Worm (Caenorhabditis elegans) whole organism, L4 larva: ENCODE measurements around the gene T24D3.2.

Source experiments
- T26A8.4 ChIP-seq: fragments of 200-800 bp; sonication (Bioruptor generic); IDR thresholded peaks from 2 replicates; pipeline ENCODE4 v1.3.6; 2022; ENCODE audit warnings: missing genetic modification characterization, missing compliant biosample characterization
- aly-2 ChIP-seq: sonication (generic microtip); optimal IDR thresholded peaks from 2 replicates; lab custom pipeline; 2018; ENCODE audit warnings: missing biosample characterization, missing genetic modification characterization
- ama-1 ChIP-seq: fragments of 150-350 bp; optimal IDR thresholded peaks from 2 replicates; lab custom pipeline; 2014; ENCODE audit warnings: inconsistent platforms, mixed read lengths
- ceh-28 ChIP-seq: fragments of 150-350 bp; optimal IDR thresholded peaks from 2 replicates; lab custom pipeline; 2014; ENCODE audit warnings: missing biosample characterization, missing genetic modification reagents, missing genetic modification characterization
- ceh-82 ChIP-seq: sonication (generic microtip); optimal IDR thresholded peaks from 2 replicates; lab custom pipeline; 2017; ENCODE audit warnings: missing biosample characterization, missing genetic modification characterization
- madf-9 ChIP-seq: fragments of 200-800 bp; sonication (Bioruptor generic); conservative IDR thresholded peaks from 2 replicates; pipeline ENCODE4 v1.3.6; 2022; ENCODE audit warnings: missing genetic modification reagents, missing genetic modification characterization, missing compliant biosample characterization
- mep-1 ChIP-seq: fragments of 150-350 bp; sonication (generic microtip); optimal IDR thresholded peaks from 3 replicates; lab custom pipeline; 2014; ENCODE audit warnings: missing biosample characterization, missing genetic modification characterization
- nhr-77 ChIP-seq: fragments of 150-350 bp; optimal IDR thresholded peaks from 2 replicates; lab custom pipeline; 2014; ENCODE audit warnings: missing biosample characterization, missing genetic modification characterization
- unc-39 ChIP-seq: sonication (generic microtip); optimal IDR thresholded peaks from 2 replicates; lab custom pipeline; 2017; ENCODE audit warnings: missing biosample characterization, missing genetic modification characterization
- unc-62 ChIP-seq, 3 experiments: fragments of 150-350 bp in 1 of 3; sonication (generic microtip); optimal IDR thresholded peaks in 2 of 3; peaks in 1 of 3; 1 replicate in 1 of 3; 2 replicates in 2 of 3; lab custom pipeline; 2014 to 2017; ENCODE audit warnings: missing biosample characterization in 3 of 3, missing genetic modification characterization in 3 of 3, missing genetic modification reagents in 3 of 3, missing genotype in 1 of 3
- zag-1 ChIP-seq: fragments of 150-350 bp; optimal IDR thresholded peaks from 2 replicates; lab custom pipeline; 2014; ENCODE audit warnings: missing biosample characterization, missing genetic modification characterization

DNA sequence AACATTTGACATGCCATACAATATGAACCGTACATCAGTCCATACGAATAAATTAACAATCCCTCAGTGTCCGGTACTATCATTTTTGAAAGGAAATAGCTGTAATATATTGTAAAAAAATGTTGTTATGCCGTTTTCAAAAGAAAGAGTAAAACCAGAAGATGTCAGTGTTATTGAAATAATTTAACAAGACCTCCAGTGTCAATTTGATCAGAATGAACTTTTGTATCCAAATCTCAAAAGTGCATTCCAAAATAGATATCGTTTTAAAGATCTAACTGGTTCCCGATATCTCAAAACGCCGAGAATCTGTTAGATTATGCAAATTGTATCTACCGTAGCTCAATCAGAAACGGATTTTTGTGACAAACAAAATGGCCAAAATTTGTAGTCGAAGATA is 36.0 kb downstream of the T24D3.2 start, which contains the start of gene odr-7:
- TF ChIP-seq unc-62 (GFP tag; optimal IDR thresholded peaks at IDR 0.05 in 1 of 2; lab: Kevin White, UChicago) = no peak
- no peak for TF ChIP-seq unc-62 (tag; optimal IDR thresholded peaks at IDR 0.05; lab: Kevin White, UChicago)
- no peak for TF ChIP-seq madf-9
- no peak for TF ChIP-seq T26A8.4 (GFP tag; lab: Robert Waterston, UW)
- TF ChIP-seq nhr-77 (tag; lab: Kevin White, UChicago) = no peak
- TF ChIP-seq ceh-82 (tag; lab: Kevin White, UChicago) = no peak
- no peak for TF ChIP-seq mep-1 (tag; lab: Kevin White, UChicago)
- TF ChIP-seq ceh-28 (tag; lab: Kevin White, UChicago) = no peak
- no peak for TF ChIP-seq unc-39
- TF ChIP-seq ama-1 (lab: Kevin White, UChicago) = no peak
- no peak for TF ChIP-seq zag-1 (tag; lab: Kevin White, UChicago)
- TF ChIP-seq aly-2 (tag; lab: Kevin White, UChicago) = no peak
